Worm (Caenorhabditis elegans): ENCODE results near the gene F15H10.7.

DNA sequence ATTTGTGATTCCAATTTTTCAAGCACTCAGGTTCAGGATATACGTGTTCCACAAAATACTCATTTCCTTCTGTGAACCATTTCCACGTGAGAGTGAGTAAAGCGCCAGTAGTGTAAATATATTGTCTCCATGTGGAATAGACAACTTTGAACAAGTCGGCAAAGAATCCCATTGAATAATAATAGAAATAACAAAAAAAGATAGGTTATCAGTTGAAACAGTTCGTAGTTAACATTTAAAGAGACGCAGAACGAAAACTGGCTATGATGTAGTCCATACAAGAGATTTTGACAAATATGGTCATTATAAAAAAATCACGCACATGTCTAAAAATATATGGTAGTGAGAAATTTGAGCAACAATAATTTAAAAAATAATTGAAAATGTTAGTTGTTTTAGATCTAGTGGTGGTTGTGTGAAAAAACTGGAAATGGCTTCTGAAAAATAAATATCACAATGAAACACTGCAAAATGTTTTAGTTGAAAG, 48.7 kb downstream of the F15H10.7 start, which contains the start of gene ceeh-2:
- no peak for TF ChIP-seq madf-8 (GFP tag; conservative IDR thresholded peaks at IDR 0.05)
- TF ChIP-seq Y53G8AR.9 (GFP tag; conservative IDR thresholded peaks at IDR 0.05): no peak
- TF ChIP-seq mes-4 (tag; optimal IDR thresholded peaks at IDR 0.05): no peak
- no peak for TF ChIP-seq sea-2 (GFP tag; IDR thresholded peaks at IDR 0.05)
- TF ChIP-seq nhr-90 (tag; optimal IDR thresholded peaks at IDR 0.05): no peak
- no peak for TF ChIP-seq pha-4 (tag; optimal IDR thresholded peaks at IDR 0.05)
- TF ChIP-seq athp-1 (tag; optimal IDR thresholded peaks at IDR 0.05): no peak

All from whole organism, young adult.